Fruit fly (Drosophila melanogaster) whole organism, embryonic: Measurements from ENCODE around the gene CecA1.
A peak's percentile ranks its signal among the peaks of the same experiment; 100 is the strongest.

Experiments used
- Antp ChIP-seq: fragments of 200-800 bp; sonication (Bioruptor generic); optimal IDR thresholded peaks from 3 replicates; lab custom pipeline; 2016; ENCODE audit warnings: missing biosample characterization, missing genetic modification characterization
- Awh ChIP-seq: fragments of 200-800 bp; sonication (Bioruptor generic); IDR thresholded peaks from 2 replicates; pipeline ENCODE4, ENCODE4 v1.3.6; 2022; ENCODE audit warnings: missing biosample characterization, missing genetic modification characterization
- CG10654 ChIP-seq: fragments of 200-800 bp; sonication (Bioruptor generic); optimal IDR thresholded peaks from 2 replicates; lab custom pipeline; 2016; ENCODE audit warnings: missing biosample characterization, missing genetic modification characterization
- CG11560 ChIP-seq: fragments of 200-800 bp; sonication (Bioruptor generic); IDR thresholded peaks from 3 replicates; pipeline ENCODE4 v1.3.6; 2022; ENCODE audit warnings: missing biosample characterization, missing genetic modification characterization
- CG11695 ChIP-seq: fragments of 200-800 bp; sonication (Bioruptor generic); IDR thresholded peaks from 3 replicates; pipeline ENCODE4 v1.3.6; 2022; ENCODE audit warnings: missing biosample characterization, missing genetic modification characterization
- CG11696 ChIP-seq: fragments of 200-800 bp; sonication (Bioruptor generic); IDR thresholded peaks from 2 replicates; pipeline ENCODE4 v1.3.6; 2022; ENCODE audit warnings: missing biosample characterization, missing genetic modification characterization
- CG12299 ChIP-seq: fragments of 200-800 bp; sonication (Bioruptor generic); optimal IDR thresholded peaks from 2 replicates; lab custom pipeline; 2018; ENCODE audit warnings: missing biosample characterization, mild to moderate bottlenecking, missing genetic modification characterization
- CG1529 ChIP-seq: fragments of 200-800 bp; sonication (Bioruptor generic); optimal IDR thresholded peaks from 3 replicates; lab custom pipeline; 2018; ENCODE audit warnings: missing biosample characterization, missing genetic modification characterization
- CG1603 ChIP-seq: fragments of 200-800 bp; sonication (Bioruptor generic); optimal IDR thresholded peaks from 2 replicates; lab custom pipeline; 2019; ENCODE audit warnings: missing biosample characterization, mild to moderate bottlenecking, missing genetic modification characterization, moderate library complexity
- CG17612 ChIP-seq: fragments of 200-800 bp; sonication (Bioruptor generic); IDR thresholded peaks from 2 replicates; pipeline ENCODE4 v1.3.6; 2022; ENCODE audit warnings: missing biosample characterization, missing genetic modification characterization
- CG1792 ChIP-seq: fragments of 200-800 bp; sonication (Bioruptor generic); optimal IDR thresholded peaks from 2 replicates; lab custom pipeline; 2016; ENCODE audit warnings: missing biosample characterization, missing genetic modification characterization
- CG18619 ChIP-seq: fragments of 200-800 bp; sonication (Bioruptor generic); optimal IDR thresholded peaks from 3 replicates; lab custom pipeline; 2017; ENCODE audit warnings: missing biosample characterization, mild to moderate bottlenecking, missing genetic modification characterization
- CG2116 ChIP-seq: fragments of 200-800 bp; sonication (Bioruptor generic); optimal IDR thresholded peaks from 3 replicates; lab custom pipeline; 2018; ENCODE audit warnings: missing biosample characterization, mild to moderate bottlenecking, missing genetic modification characterization
- CG2712 ChIP-seq: fragments of 200-800 bp; optimal IDR thresholded peaks from 3 replicates; lab custom pipeline; 2019; ENCODE audit warnings: missing biosample characterization, mild to moderate bottlenecking, missing genetic modification characterization, moderate library complexity
- CG30403 ChIP-seq: fragments of 200-800 bp; sonication (Bioruptor generic); optimal IDR thresholded peaks from 3 replicates; lab custom pipeline; 2016; ENCODE audit warnings: missing biosample characterization, missing genetic modification characterization
- CG32772 ChIP-seq: fragments of 200-800 bp; sonication (Bioruptor generic); IDR thresholded peaks from 2 replicates; pipeline ENCODE4 v1.3.6; 2022; ENCODE audit warnings: missing biosample characterization, missing genetic modification characterization
- CG3838 ChIP-seq: fragments of 200-800 bp; sonication (Bioruptor generic); optimal IDR thresholded peaks from 3 replicates; lab custom pipeline; 2016; ENCODE audit warnings: missing biosample characterization, missing genetic modification characterization
- CG43689 ChIP-seq: fragments of 200-800 bp; sonication (Bioruptor generic); IDR thresholded peaks from 2 replicates; pipeline ENCODE4 v1.3.6; 2022; ENCODE audit warnings: missing biosample characterization, missing genetic modification characterization
- CG6689 ChIP-seq: fragments of 200-800 bp; sonication (Bioruptor generic); IDR thresholded peaks from 2 replicates; pipeline ENCODE4 v1.3.6; 2022; ENCODE audit warnings: missing biosample characterization, missing genetic modification characterization
- Drgx ChIP-seq: fragments of 200-800 bp; sonication (Bioruptor generic); IDR thresholded peaks from 2 replicates; pipeline ENCODE4 v1.3.6; 2022; ENCODE audit warnings: missing biosample characterization, missing genetic modification characterization
- E2f1 ChIP-seq: fragments of 200-800 bp; sonication (Bioruptor generic); IDR thresholded peaks from 2 replicates; pipeline ENCODE4 v1.3.6; 2022; ENCODE audit warnings: missing biosample characterization, missing genetic modification characterization
- H2.0 ChIP-seq: fragments of 200-800 bp; sonication (Bioruptor generic); IDR thresholded peaks from 2 replicates; pipeline ENCODE4 v1.3.6; 2022; ENCODE audit warnings: missing biosample characterization, missing genetic modification characterization
- HLH4C ChIP-seq: fragments of 200-800 bp; sonication (Bioruptor generic); IDR thresholded peaks from 3 replicates; pipeline ENCODE4 v1.3.6; 2022; ENCODE audit warnings: missing biosample characterization, missing genetic modification characterization; ENCODE audit not compliant: partially characterized antibody
- Hey ChIP-seq: fragments of 200-800 bp; sonication (Bioruptor generic); optimal IDR thresholded peaks from 3 replicates; lab custom pipeline; 2018; ENCODE audit warnings: missing biosample characterization, mild to moderate bottlenecking, missing genetic modification characterization
- NK7.1 ChIP-seq: fragments of 200-800 bp; sonication (Bioruptor generic); optimal IDR thresholded peaks from 3 replicates; lab custom pipeline; 2016; ENCODE audit warnings: missing biosample characterization, missing genetic modification characterization
- Optix ChIP-seq: fragments of 200-800 bp; sonication (Bioruptor generic); IDR thresholded peaks from 3 replicates; pipeline ENCODE4 v1.3.6; 2022; ENCODE audit warnings: missing biosample characterization, missing genetic modification characterization
- PHDP ChIP-seq: fragments of 200-800 bp; sonication (Bioruptor generic); optimal IDR thresholded peaks from 3 replicates; lab custom pipeline; 2018; ENCODE audit warnings: missing biosample characterization, mild to moderate bottlenecking, missing genetic modification characterization, moderate library complexity
- Side ChIP-seq: fragments of 200-800 bp; sonication (Bioruptor generic); optimal IDR thresholded peaks from 2 replicates; lab custom pipeline; 2016; ENCODE audit warnings: missing biosample characterization, missing genetic modification characterization
- Sox100B ChIP-seq: fragments of 200-800 bp; sonication (Bioruptor generic); optimal IDR thresholded peaks from 3 replicates; lab custom pipeline; 2018; ENCODE audit warnings: missing biosample characterization, mild to moderate bottlenecking, missing genetic modification characterization
- bab2 ChIP-seq: fragments of 200-800 bp; sonication (Bioruptor generic); optimal IDR thresholded peaks from 2 replicates; lab custom pipeline; 2016; ENCODE audit warnings: missing biosample characterization, missing genetic modification characterization
- bowl ChIP-seq: fragments of 200-800 bp; sonication (Bioruptor generic); IDR thresholded peaks from 2 replicates; pipeline ENCODE4 v1.3.6; 2022; ENCODE audit warnings: missing biosample characterization, missing genetic modification characterization
- bsh ChIP-seq, 2 experiments: fragments of 200-800 bp; sonication (Bioruptor generic); optimal IDR thresholded peaks; 2 replicates each; lab custom pipeline; 2017 to 2018; ENCODE audit warnings: mild to moderate bottlenecking in 2 of 2, missing biosample characterization in 2 of 2, missing genetic modification characterization in 2 of 2, moderate library complexity in 1 of 2
- btn ChIP-seq: fragments of 200-800 bp; sonication (Bioruptor generic); optimal IDR thresholded peaks from 2 replicates; lab custom pipeline; 2016; ENCODE audit warnings: missing biosample characterization, missing genetic modification characterization
- chif ChIP-seq, 2 experiments: fragments of 200-800 bp; sonication (Bioruptor generic); optimal IDR thresholded peaks; 3 replicates each; lab custom pipeline; 2016; ENCODE audit warnings: missing biosample characterization in 2 of 2, missing genetic modification characterization in 2 of 2
- dpn ChIP-seq, 2 experiments: fragments of 200-800 bp; sonication (Bioruptor generic); optimal IDR thresholded peaks; 3 replicates each; lab custom pipeline; 2016; ENCODE audit warnings: missing biosample characterization in 2 of 2, missing genetic modification characterization in 2 of 2
- fu2 ChIP-seq: fragments of 200-800 bp; sonication (Bioruptor generic); optimal IDR thresholded peaks from 2 replicates; lab custom pipeline; 2016; ENCODE audit warnings: missing biosample characterization, missing genetic modification characterization
- grau ChIP-seq: fragments of 200-800 bp; optimal IDR thresholded peaks from 3 replicates; lab custom pipeline; 2019; ENCODE audit warnings: missing biosample characterization, mild to moderate bottlenecking, missing genetic modification characterization, moderate library complexity
- gsb-n ChIP-seq: fragments of 200-800 bp; sonication (Bioruptor generic); optimal IDR thresholded peaks from 3 replicates; lab custom pipeline; 2018; ENCODE audit warnings: missing biosample characterization, mild to moderate bottlenecking, missing genetic modification characterization
- hbn ChIP-seq: fragments of 200-800 bp; sonication (Bioruptor generic); IDR thresholded peaks from 2 replicates; pipeline ENCODE4 v1.3.6; 2022; ENCODE audit warnings: missing biosample characterization, missing genetic modification characterization; ENCODE audit not compliant: partially characterized antibody
- hkb ChIP-seq, 2 experiments: fragments of 200-800 bp in 1 of 2; fragments of >200 bp in 1 of 2; sonication (Bioruptor generic) in 1 of 2; IDR thresholded peaks in 1 of 2; optimal IDR thresholded peaks in 1 of 2; 2 replicates each; pipeline versions ENCODE4 v1.3.6 to Lab custom; 2017 to 2022; ENCODE audit warnings: missing biosample characterization in 1 of 2, missing genetic modification characterization in 1 of 2
- ken ChIP-seq: fragments of 200-800 bp; sonication (Bioruptor generic); IDR thresholded peaks from 3 replicates; pipeline ENCODE4 v1.3.6; 2022; ENCODE audit warnings: missing biosample characterization, missing genetic modification characterization
- nerfin-2 ChIP-seq: fragments of 200-800 bp; sonication (Bioruptor generic); IDR thresholded peaks from 2 replicates; pipeline ENCODE4 v1.3.6; 2022; ENCODE audit warnings: missing biosample characterization, missing genetic modification characterization; ENCODE audit not compliant: partially characterized antibody
- ro ChIP-seq: fragments of 200-800 bp; sonication (Bioruptor generic); IDR thresholded peaks from 2 replicates; pipeline ENCODE4 v1.3.6; 2022; ENCODE audit warnings: missing biosample characterization, missing genetic modification characterization
- sc ChIP-seq, 3 experiments: fragments of >200 bp in 2 of 3; fragments of 200-800 bp in 1 of 3; sonication (Bioruptor generic) in 1 of 3; optimal IDR thresholded peaks; 2 replicates in 2 of 3; 3 replicates in 1 of 3; lab custom pipeline; 2017; ENCODE audit warnings: mild to moderate bottlenecking in 1 of 3, missing biosample characterization in 1 of 3, missing genetic modification characterization in 1 of 3, missing genetic modification reagents in 1 of 3
- sd ChIP-seq: fragments of 200-800 bp; sonication (Bioruptor generic); optimal IDR thresholded peaks from 3 replicates; lab custom pipeline; 2018; ENCODE audit warnings: missing biosample characterization, mild to moderate bottlenecking, missing genetic modification characterization, moderate library complexity
- sens ChIP-seq: fragments of 200-800 bp; sonication (Bioruptor generic); peaks from one replicate; lab custom pipeline; 2016; ENCODE audit warnings: missing biosample characterization, missing genetic modification characterization
- sob ChIP-seq: fragments of 200-800 bp; sonication (Bioruptor generic); IDR thresholded peaks from 2 replicates; pipeline ENCODE4 v1.3.6; 2022; ENCODE audit warnings: missing biosample characterization, missing genetic modification characterization
- sqz ChIP-seq: fragments of 200-800 bp; sonication (Bioruptor generic); optimal IDR thresholded peaks from 3 replicates; lab custom pipeline; 2018; ENCODE audit warnings: missing biosample characterization, mild to moderate bottlenecking, missing genetic modification characterization
- stc ChIP-seq: fragments of 200-800 bp; sonication (Bioruptor generic); IDR thresholded peaks from 2 replicates; pipeline ENCODE4 v1.3.6; 2022; ENCODE audit warnings: missing biosample characterization, missing genetic modification characterization
- z ChIP-seq: fragments of 200-800 bp; sonication (Bioruptor generic); IDR thresholded peaks from 3 replicates; pipeline ENCODE4 v1.3.6; 2022; ENCODE audit warnings: missing biosample characterization, missing genetic modification characterization

Gene CecA1

DNA sequence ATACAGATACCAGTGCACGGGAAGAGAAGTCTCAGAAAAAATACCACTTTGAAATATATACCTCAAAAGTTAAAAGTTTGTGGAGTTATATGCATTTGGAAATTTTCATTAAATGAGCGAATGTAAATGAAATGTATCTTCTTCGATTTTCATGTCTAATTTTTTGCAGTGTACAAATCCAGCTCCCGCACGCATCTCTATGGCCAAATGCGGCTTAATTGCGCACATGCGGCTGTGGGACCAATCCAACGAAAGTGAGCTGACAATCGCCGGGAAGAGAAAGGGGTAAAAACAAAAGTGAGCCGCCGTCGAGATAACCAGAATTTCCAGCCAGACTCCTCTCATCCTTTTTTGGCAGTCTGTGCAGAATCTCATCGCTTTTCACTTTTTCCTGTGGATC lies 46.5 kb upstream of the CecA1 start (continued):
- TF ChIP-seq btn (GFP tag; lab: Kevin White, UChicago) = peak; percentile 27
- TF ChIP-seq NK7.1 (GFP tag; lab: Kevin White, UChicago) = no peak
- peak; percentile 14 to 18 for TF ChIP-seq chif (GFP tag; optimal IDR thresholded peaks at IDR 0.05; lab: Kevin White, UChicago)
- TF ChIP-seq CG3838 (GFP tag; lab: Kevin White, UChicago) = no peak
- peak; percentile 81 for TF ChIP-seq sens
- peak; percentile 3 for TF ChIP-seq gsb-n
- peak; percentile 4 for TF ChIP-seq CG10654 (GFP tag; lab: Kevin White, UChicago)
- TF ChIP-seq Side (GFP tag; lab: Kevin White, UChicago) = no peak
- 0 out of 3 replicates have a peak, but pooled peaks have one; percentile 56 for TF ChIP-seq ken
- TF ChIP-seq bab2 (GFP tag; lab: Kevin White, UChicago) = peak; percentile 12
- no peak for TF ChIP-seq fu2 (GFP tag; lab: Kevin White, UChicago)
- TF ChIP-seq PHDP = peak; percentile 9
- TF ChIP-seq Optix (GFP tag; lab: Robert Waterston, UW) = peak; percentile 15; the same call in 1 of the 3 replicates
- 0 out of 3 replicates have a peak, but pooled peaks have one; percentile 12 for TF ChIP-seq CG11695 (GFP tag; lab: Robert Waterston, UW)
- peak in 1 of 2 experiments; percentile 45 for TF ChIP-seq bsh (GFP tag; optimal IDR thresholded peaks at IDR 0.05; lab: Kevin White, UChicago)
- TF ChIP-seq E2f1 = peak; percentile 31; the same call in 1 of the 2 replicates
- no peak for TF ChIP-seq CG1529 (GFP tag; lab: Kevin White, UChicago)
- 0 out of 2 replicates have a peak, but pooled peaks have one; percentile 30 for TF ChIP-seq H2.0
- TF ChIP-seq nerfin-2 (GFP tag; lab: Robert Waterston, UW) = no peak
- TF ChIP-seq grau (tag; lab: Kevin White, UChicago) = peak; percentile 25
- TF ChIP-seq Sox100B (GFP tag; lab: Kevin White, UChicago) = peak; percentile 20
- TF ChIP-seq sob (GFP tag; lab: Robert Waterston, UW) = peak; percentile 48; the same call in 1 of the 2 replicates
- TF ChIP-seq CG32772 (GFP tag; lab: Robert Waterston, UW) = 0 out of 2 replicates have a peak, but pooled peaks have one; percentile 18
- peak; percentile 42 for TF ChIP-seq CG2712 (tag; lab: Kevin White, UChicago)
- TF ChIP-seq ro = no peak
- TF ChIP-seq dpn (GFP tag; optimal IDR thresholded peaks at IDR 0.05; lab: Kevin White, UChicago) = peak; percentile 5 to 35
- no peak for TF ChIP-seq CG18619 (GFP tag; lab: Kevin White, UChicago)
- peak; percentile 34; the same call in 1 of the 2 replicates for TF ChIP-seq Awh (GFP tag; lab: Robert Waterston, UW)
- TF ChIP-seq CG11560 (tag; lab: Robert Waterston, UW) = 0 out of 3 replicates have a peak, but pooled peaks have one; percentile 33
- peak; percentile 51 for TF ChIP-seq CG1603 (tag; lab: Kevin White, UChicago)
- no peak for TF ChIP-seq sc (optimal IDR thresholded peaks at IDR 0.05; lab: Kevin White, UChicago)
- TF ChIP-seq sc (GFP tag; optimal IDR thresholded peaks at IDR 0.05; lab: Kevin White, UChicago) = no peak
- no peak for TF ChIP-seq HLH4C (GFP tag; lab: Robert Waterston, UW)
- no peak for TF ChIP-seq CG2116
- 0 out of 2 replicates have a peak, but pooled peaks have one; percentile 11 for TF ChIP-seq bowl (GFP tag; lab: Robert Waterston, UW)
- TF ChIP-seq hkb (optimal IDR thresholded peaks at IDR 0.05; lab: Kevin White, UChicago) = no peak
- TF ChIP-seq hkb (GFP tag; IDR thresholded peaks at IDR 0.05; lab: Robert Waterston, UW) = peak; percentile 16; the same call in 1 of the 2 replicates
- no peak for TF ChIP-seq CG1792 (GFP tag; lab: Kevin White, UChicago)
- TF ChIP-seq CG11696 (GFP tag; lab: Robert Waterston, UW) = no peak
- TF ChIP-seq CG6689 (GFP tag; lab: Robert Waterston, UW) = peak; percentile 38; the same call in 1 of the 2 replicates
- TF ChIP-seq Hey (tag; lab: Kevin White, UChicago) = no peak
- peak; percentile 15 for TF ChIP-seq Antp (GFP tag; lab: Kevin White, UChicago)
- no peak for TF ChIP-seq sqz (GFP tag; lab: Kevin White, UChicago)
- peak; percentile 86 for TF ChIP-seq Drgx
- no peak for TF ChIP-seq sd (tag; lab: Kevin White, UChicago)
- peak; percentile 52; the same call in 1 of the 2 replicates for TF ChIP-seq stc (GFP tag; lab: Robert Waterston, UW)
- TF ChIP-seq CG17612 (GFP tag; lab: Robert Waterston, UW) = no peak
- TF ChIP-seq CG12299 (tag; lab: Kevin White, UChicago) = no peak
- TF ChIP-seq z (GFP tag; lab: Robert Waterston, UW) = no peak
- TF ChIP-seq CG30403 (GFP tag; lab: Kevin White, UChicago) = peak; percentile 32
- TF ChIP-seq hbn (GFP tag; lab: Robert Waterston, UW) = no peak
- no peak for TF ChIP-seq CG43689 (GFP tag; lab: Robert Waterston, UW)
